Fruit fly (Drosophila melanogaster) whole organism, wandering third instar larva: ENCODE data around the gene knk.
A peak's percentile ranks its signal among the peaks of the same experiment; 100 is the strongest.

Source experiments
- Abd-B ChIP-seq: fragments of >200 bp; optimal IDR thresholded peaks from 2 replicates; lab custom pipeline; 2017; ENCODE audit warnings: missing biosample characterization, missing genetic modification characterization
- CG9705 ChIP-seq: fragments of 200-800 bp; sonication (Bioruptor generic); optimal IDR thresholded peaks from 2 replicates; lab custom pipeline; 2018; ENCODE audit warnings: missing biosample characterization, mild to moderate bottlenecking, missing genetic modification characterization
- CrebA ChIP-seq: fragments of 200-800 bp; sonication (Bioruptor generic); optimal IDR thresholded peaks from 2 replicates; lab custom pipeline; 2016; ENCODE audit warnings: missing biosample characterization, mild to moderate bottlenecking, missing genetic modification characterization, borderline replicate concordance
- Dfd ChIP-seq: fragments of >200 bp; optimal IDR thresholded peaks from 2 replicates; lab custom pipeline; 2017; ENCODE audit warnings: missing biosample characterization, missing genetic modification characterization
- Dif ChIP-seq: fragments of 200-275, 200-300 bp; sonication (Bioruptor generic); optimal IDR thresholded peaks from 2 replicates; lab custom pipeline; 2018; ENCODE audit warnings: missing biosample characterization, missing genetic modification characterization; ENCODE audit not compliant: partially characterized antibody
- GATAd ChIP-seq: sonication (Bioruptor generic); optimal IDR thresholded peaks from 2 replicates; lab custom pipeline; 2016; ENCODE audit warnings: missing biosample characterization, missing genetic modification characterization
- HLH106 ChIP-seq: fragments of 200-800 bp; optimal IDR thresholded peaks from 3 replicates; lab custom pipeline; 2019; ENCODE audit warnings: missing biosample characterization, mild to moderate bottlenecking, missing genetic modification characterization, moderate library complexity
- Hnf4 ChIP-seq: fragments of 200-800 bp; sonication (Bioruptor generic); optimal IDR thresholded peaks from 2 replicates; lab custom pipeline; 2016; ENCODE audit warnings: missing biosample characterization, mild to moderate bottlenecking, missing genetic modification characterization
- Hr78 ChIP-seq: fragments of >200 bp; optimal IDR thresholded peaks from 2 replicates; lab custom pipeline; 2017; ENCODE audit warnings: missing biosample characterization, missing genetic modification characterization
- Hr83 ChIP-seq: fragments of 200-300 bp; sonication (Bioruptor generic); optimal IDR thresholded peaks from 2 replicates; lab custom pipeline; 2016; ENCODE audit warnings: missing biosample characterization, mild to moderate bottlenecking, missing genetic modification characterization, moderate library complexity; ENCODE audit not compliant: poor library complexity, severe bottlenecking
- Mio ChIP-seq: sonication (Bioruptor generic); optimal IDR thresholded peaks from 2 replicates; lab custom pipeline; 2016; ENCODE audit warnings: missing biosample characterization, missing genetic modification characterization
- Myc ChIP-seq: fragments of >200 bp; optimal IDR thresholded peaks from 2 replicates; lab custom pipeline; 2017
- N ChIP-seq: fragments of >200 bp; optimal IDR thresholded peaks from 2 replicates; lab custom pipeline; 2018; ENCODE audit warnings: missing biosample characterization, missing external identifiers, missing genetic modification characterization
- OdsH ChIP-seq: fragments of 200-800 bp; sonication (Bioruptor generic); optimal IDR thresholded peaks from 2 replicates; lab custom pipeline; 2016; ENCODE audit warnings: missing biosample characterization, mild to moderate bottlenecking, missing genetic modification characterization
- Rel ChIP-seq, 2 experiments: fragments of 200-800 bp; sonication (Bioruptor generic) in 1 of 2; optimal IDR thresholded peaks; 2 replicates in 1 of 2; 3 replicates in 1 of 2; lab custom pipeline; 2016 to 2019; ENCODE audit warnings: mild to moderate bottlenecking in 2 of 2, missing biosample characterization in 2 of 2, missing genetic modification characterization in 2 of 2, moderate library complexity in 1 of 2
- Sp1 ChIP-seq: fragments of 200-800 bp; sonication (Bioruptor generic); optimal IDR thresholded peaks from 3 replicates; lab custom pipeline; 2019; ENCODE audit warnings: missing biosample characterization, mild to moderate bottlenecking, missing genetic modification characterization, moderate library complexity
- Vsx2 ChIP-seq: fragments of 200-300, 225-300 bp; sonication (Bioruptor generic); optimal IDR thresholded peaks from 2 replicates; lab custom pipeline; 2018; ENCODE audit warnings: missing biosample characterization, missing genetic modification characterization; ENCODE audit not compliant: partially characterized antibody
- br ChIP-seq: fragments of 200-800 bp; sonication (Bioruptor generic); optimal IDR thresholded peaks from 2 replicates; lab custom pipeline; 2016; ENCODE audit warnings: missing biosample characterization, missing genetic modification characterization
- dmrt93B ChIP-seq: fragments of 200-800 bp; sonication (Bioruptor generic); optimal IDR thresholded peaks from 2 replicates; lab custom pipeline; 2018; ENCODE audit warnings: missing biosample characterization, mild to moderate bottlenecking, missing genetic modification characterization
- dsf ChIP-seq: sonication (Bioruptor generic); optimal IDR thresholded peaks from 2 replicates; lab custom pipeline; 2016; ENCODE audit warnings: missing biosample characterization, missing genetic modification characterization, borderline replicate concordance
- foxo ChIP-seq, 2 experiments: fragments of 200-800 bp; sonication (Bioruptor generic); optimal IDR thresholded peaks; 2 replicates in 1 of 2; 3 replicates in 1 of 2; lab custom pipeline; 2016 to 2017; ENCODE audit warnings: missing biosample characterization in 2 of 2, missing genetic modification characterization in 2 of 2
- fru ChIP-seq: fragments of 200-800 bp; sonication (Bioruptor generic); optimal IDR thresholded peaks from 3 replicates; lab custom pipeline; 2016; ENCODE audit warnings: missing biosample characterization, mild to moderate bottlenecking, missing genetic modification characterization
- jim ChIP-seq: fragments of 175-275, 200-325 bp; sonication (Bioruptor generic); optimal IDR thresholded peaks from 2 replicates; lab custom pipeline; 2016; ENCODE audit warnings: missing biosample characterization, mild to moderate bottlenecking, missing genetic modification characterization
- lola ChIP-seq: fragments of >200 bp; optimal IDR thresholded peaks from 2 replicates; lab custom pipeline; 2017; ENCODE audit warnings: missing biosample characterization, missing genetic modification characterization
- psq ChIP-seq: fragments of 200-800 bp; sonication (Bioruptor generic); optimal IDR thresholded peaks from 3 replicates; lab custom pipeline; 2017; ENCODE audit warnings: missing biosample characterization, mild to moderate bottlenecking, missing genetic modification characterization, moderate library complexity
- rgr ChIP-seq: fragments of 200-800 bp; sonication (Bioruptor generic); optimal IDR thresholded peaks from 3 replicates; lab custom pipeline; 2016; ENCODE audit warnings: missing biosample characterization, mild to moderate bottlenecking, missing genetic modification characterization
- sage ChIP-seq: fragments of 200-800 bp; sonication (Bioruptor generic); optimal IDR thresholded peaks from 2 replicates; lab custom pipeline; 2016; ENCODE audit warnings: missing biosample characterization, mild to moderate bottlenecking, missing genetic modification characterization
- sv ChIP-seq: fragments of 200-800 bp; sonication (Bioruptor generic); optimal IDR thresholded peaks from 3 replicates; lab custom pipeline; 2016; ENCODE audit warnings: missing biosample characterization, missing genetic modification characterization
- tai ChIP-seq: sonication (Bioruptor generic); optimal IDR thresholded peaks from 2 replicates; lab custom pipeline; 2016; ENCODE audit warnings: missing biosample characterization, missing genetic modification characterization
- usp ChIP-seq: fragments of >200 bp; optimal IDR thresholded peaks from 2 replicates; lab custom pipeline; 2017; ENCODE audit warnings: missing biosample characterization, missing genetic modification characterization
- woc ChIP-seq: sonication (Bioruptor generic); optimal IDR thresholded peaks from 2 replicates; lab custom pipeline; 2016; ENCODE audit warnings: missing biosample characterization, mild to moderate bottlenecking, missing genetic modification characterization

knk gene

dm6 chr3R:10114915-10115534 is 10.4 kb downstream of the knk start:
- TF ChIP-seq foxo (GFP tag; optimal IDR thresholded peaks at IDR 0.05; lab: Kevin White, UChicago) (no peak), Vsx2 (no peak), Dfd (GFP tag; lab: Kevin White, UChicago) (no peak), usp (no peak), dmrt93B (no peak), GATAd (GFP tag; lab: Kevin White, UChicago) (no peak), woc (no peak), HLH106 (tag; lab: Kevin White, UChicago) (no peak), Myc (lab: Kevin White, UChicago) (no peak), rgr (no peak), CG9705 (GFP tag; lab: Kevin White, UChicago) (no peak), CrebA (GFP tag; lab: Kevin White, UChicago) (no peak), Rel (GFP tag; optimal IDR thresholded peaks at IDR 0.05; lab: Kevin White, UChicago) (no peak), Rel (tag; optimal IDR thresholded peaks at IDR 0.05; lab: Kevin White, UChicago) (no peak), Mio (no peak), tai (no peak), jim (GFP tag; lab: Kevin White, UChicago) (no peak), br (GFP tag; lab: Kevin White, UChicago) (no peak), Abd-B (GFP tag; lab: Kevin White, UChicago) (no peak)

DNA sequence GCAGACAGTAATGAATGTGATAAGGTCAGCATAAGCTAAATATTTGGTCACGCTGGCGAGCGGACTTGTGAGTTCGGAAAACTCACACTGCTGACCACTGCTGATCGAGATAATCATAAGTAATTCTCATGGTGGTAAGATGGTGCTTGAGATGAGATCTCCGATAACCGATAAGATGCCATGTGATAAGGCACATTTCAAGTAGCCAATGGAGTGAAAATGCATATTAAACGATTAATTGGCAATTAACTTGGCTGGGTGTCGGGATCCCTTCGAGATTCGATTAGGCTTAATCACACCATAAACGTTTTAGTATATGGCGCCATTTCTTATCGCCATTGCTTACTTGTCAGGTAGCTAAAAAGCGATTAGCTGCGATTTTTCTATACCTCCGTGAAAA is 11.7 kb downstream of the knk start:
- no peak for TF ChIP-seq GATAd (GFP tag; lab: Kevin White, UChicago)
- no peak for TF ChIP-seq dsf (GFP tag; lab: Kevin White, UChicago)
- TF ChIP-seq fru: no peak
- TF ChIP-seq OdsH (GFP tag; lab: Kevin White, UChicago): no peak
- TF ChIP-seq Mio: no peak
- no peak for TF ChIP-seq N (GFP tag; lab: Kevin White, UChicago)
- no peak for TF ChIP-seq Dif (GFP tag; lab: Kevin White, UChicago)
- no peak for TF ChIP-seq HLH106 (tag; lab: Kevin White, UChicago)
- no peak for TF ChIP-seq Dfd (GFP tag; lab: Kevin White, UChicago)
- no peak for TF ChIP-seq lola
- TF ChIP-seq jim (GFP tag; lab: Kevin White, UChicago): no peak
- no peak for TF ChIP-seq foxo (GFP tag; optimal IDR thresholded peaks at IDR 0.05; lab: Kevin White, UChicago)
- TF ChIP-seq rgr: no peak

dm6 chr3R:10112195-10112594 is 13.3 kb downstream of the knk start, which contains the start of gene CAH7:
TSS of gene CAH7 (plus strand) at chr3R:10112237.
- TF ChIP-seq br (GFP tag; lab: Kevin White, UChicago) (no peak), jim (GFP tag; lab: Kevin White, UChicago) (no peak), lola (no peak), Hnf4 (no peak), fru (no peak), usp (no peak)

DNA sequence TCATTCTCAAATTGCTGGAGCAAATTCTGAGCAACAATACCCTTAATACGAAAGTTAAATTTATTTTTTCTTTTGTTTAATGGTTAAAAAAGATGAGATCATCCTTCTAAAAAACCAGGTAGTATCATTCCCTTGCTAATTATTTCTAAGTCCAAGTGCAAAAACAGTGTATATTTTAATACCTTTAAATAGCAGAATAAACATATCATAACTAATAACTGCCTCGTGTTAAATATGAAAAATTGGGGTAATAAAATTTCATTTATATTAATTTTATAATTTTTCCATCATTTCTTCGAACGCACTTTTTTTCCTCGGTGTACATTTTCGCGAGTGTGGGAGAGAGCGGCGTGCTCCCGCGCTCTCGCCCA is 13.7 kb downstream of the knk start:
- TF ChIP-seq woc: no peak
- TF ChIP-seq GATAd (GFP tag; lab: Kevin White, UChicago): no peak
- no peak for TF ChIP-seq sage (GFP tag; lab: Kevin White, UChicago)
- TF ChIP-seq CrebA (GFP tag; lab: Kevin White, UChicago): no peak
- TF ChIP-seq N (GFP tag; lab: Kevin White, UChicago): no peak
- TF ChIP-seq sv (GFP tag; lab: Kevin White, UChicago): no peak
- peak; percentile 20 for TF ChIP-seq fru
- peak; percentile 24 for TF ChIP-seq HLH106 (tag; lab: Kevin White, UChicago)
- TF ChIP-seq rgr: peak; percentile 20
- peak in 1 of 2 experiments; percentile 46 for TF ChIP-seq foxo (GFP tag; optimal IDR thresholded peaks at IDR 0.05; lab: Kevin White, UChicago)
- peak; percentile 14 for TF ChIP-seq Sp1 (GFP tag; lab: Kevin White, UChicago)
- TF ChIP-seq Hr78: no peak
- no peak for TF ChIP-seq CG9705 (GFP tag; lab: Kevin White, UChicago)
- TF ChIP-seq psq (GFP tag; lab: Kevin White, UChicago): no peak
- no peak for TF ChIP-seq Hr83 (GFP tag; lab: Kevin White, UChicago)
